Fruit fly (Drosophila melanogaster) whole organism, embryonic: ENCODE results near the gene CG15773.

Experiments
- Asciz ChIP-seq: fragments of 200-800 bp; sonication (Bioruptor generic); optimal IDR thresholded peaks from 2 replicates; lab custom pipeline; 2017; ENCODE audit warnings: missing biosample characterization, mild to moderate bottlenecking, missing genetic modification characterization, missing genetic modification reagents
- BEAF-32 ChIP-seq: fragments of 200-800 bp; sonication (Bioruptor generic); optimal IDR thresholded peaks from 3 replicates; lab custom pipeline; 2017; ENCODE audit warnings: missing biosample characterization, missing genetic modification characterization, mild to moderate bottlenecking, moderate library complexity, missing genetic modification reagents
- Bgb ChIP-seq: fragments of 200-800 bp; sonication (Bioruptor generic); IDR thresholded peaks from 2 replicates; pipeline ENCODE4 v1.3.6; 2022; ENCODE audit warnings: missing biosample characterization, missing genetic modification characterization; ENCODE audit not compliant: partially characterized antibody
- CG10274 ChIP-seq: fragments of 200-800 bp; sonication (Bioruptor generic); optimal IDR thresholded peaks from 3 replicates; lab custom pipeline; 2017; ENCODE audit warnings: missing biosample characterization, mild to moderate bottlenecking, missing genetic modification characterization
- CG11560 ChIP-seq: fragments of 200-800 bp; sonication (Bioruptor generic); IDR thresholded peaks from 3 replicates; pipeline ENCODE4 v1.3.6; 2022; ENCODE audit warnings: missing biosample characterization, missing genetic modification characterization
- CG12155 ChIP-seq: fragments of 200-800 bp; sonication (Bioruptor generic); optimal IDR thresholded peaks from 3 replicates; lab custom pipeline; 2016; ENCODE audit warnings: missing biosample characterization, missing genetic modification characterization
- CG13894 ChIP-seq: fragments of 200-800 bp; sonication (Bioruptor generic); optimal IDR thresholded peaks from 3 replicates; lab custom pipeline; 2018; ENCODE audit warnings: missing biosample characterization, mild to moderate bottlenecking, missing genetic modification characterization, moderate library complexity
- CG14710 ChIP-seq: fragments of 200-800 bp; sonication (Bioruptor generic); optimal IDR thresholded peaks from 3 replicates; lab custom pipeline; 2019; ENCODE audit warnings: missing biosample characterization, mild to moderate bottlenecking, missing genetic modification characterization, moderate library complexity
- CG1529 ChIP-seq: fragments of 200-800 bp; sonication (Bioruptor generic); optimal IDR thresholded peaks from 3 replicates; lab custom pipeline; 2018; ENCODE audit warnings: missing biosample characterization, missing genetic modification characterization
- CG15514 ChIP-seq: fragments of 200-800 bp; sonication (Bioruptor generic); optimal IDR thresholded peaks from 3 replicates; lab custom pipeline; 2017; ENCODE audit warnings: missing biosample characterization, missing genetic modification characterization, mild to moderate bottlenecking, moderate library complexity, missing genetic modification reagents
- CG17361 ChIP-seq: fragments of 200-800 bp; sonication (Bioruptor generic); IDR thresholded peaks from 3 replicates; pipeline ENCODE4 v1.3.6; 2022; ENCODE audit warnings: missing biosample characterization, missing genetic modification characterization
- CG2116 ChIP-seq: fragments of 200-800 bp; sonication (Bioruptor generic); optimal IDR thresholded peaks from 3 replicates; lab custom pipeline; 2018; ENCODE audit warnings: missing biosample characterization, mild to moderate bottlenecking, missing genetic modification characterization
- CG32767 ChIP-seq: fragments of 200-800 bp; sonication (Bioruptor generic); IDR thresholded peaks from 2 replicates; pipeline ENCODE4 v1.3.6; 2022; ENCODE audit warnings: missing biosample characterization, missing genetic modification characterization
- CG34422 ChIP-seq: fragments of 200-800 bp; sonication (Bioruptor generic); IDR thresholded peaks from 3 replicates; pipeline ENCODE4 v1.3.6; 2022; ENCODE audit warnings: missing biosample characterization, missing genetic modification characterization
- CG3847 ChIP-seq: fragments of 200-800 bp; sonication (Bioruptor generic); IDR thresholded peaks from 2 replicates; pipeline ENCODE4 v1.3.6; 2022; ENCODE audit warnings: missing biosample characterization, missing genetic modification characterization
- CG42726 ChIP-seq: fragments of 200-800 bp; sonication (Bioruptor generic); IDR thresholded peaks from 2 replicates; pipeline ENCODE4 v1.3.6; 2022; ENCODE audit warnings: missing biosample characterization, missing genetic modification characterization; ENCODE audit not compliant: partially characterized antibody
- CG5180 ChIP-seq: fragments of 200-800 bp; sonication (Bioruptor generic); optimal IDR thresholded peaks from 3 replicates; lab custom pipeline; 2017; ENCODE audit warnings: missing biosample characterization, missing genetic modification characterization, mild to moderate bottlenecking, moderate library complexity, missing genetic modification reagents
- CG8089 ChIP-seq: fragments of 200-800 bp; sonication (Bioruptor generic); optimal IDR thresholded peaks from 3 replicates; lab custom pipeline; 2016; ENCODE audit warnings: missing biosample characterization, missing genetic modification characterization
- CG9727 ChIP-seq: fragments of 200-800 bp; sonication (Bioruptor generic); optimal IDR thresholded peaks from 3 replicates; lab custom pipeline; 2017; ENCODE audit warnings: missing biosample characterization, mild to moderate bottlenecking, missing genetic modification characterization
- CHES-1-like ChIP-seq: fragments of 200-800 bp; sonication (Bioruptor generic); optimal IDR thresholded peaks from 2 replicates; lab custom pipeline; 2016; ENCODE audit warnings: missing biosample characterization, missing genetic modification characterization
- Dip3 ChIP-seq: fragments of 200-800 bp; sonication (Bioruptor generic); optimal IDR thresholded peaks from 3 replicates; lab custom pipeline; 2016; ENCODE audit warnings: missing biosample characterization, missing genetic modification characterization
- Dref ChIP-seq: fragments of 200-800 bp; sonication (Bioruptor generic); IDR thresholded peaks from 2 replicates; pipeline ENCODE4 v1.3.6; 2022; ENCODE audit warnings: missing biosample characterization, missing genetic modification characterization
- Oli ChIP-seq: fragments of 200-800 bp; sonication (Bioruptor generic); optimal IDR thresholded peaks from 2 replicates; lab custom pipeline; 2018; ENCODE audit warnings: missing biosample characterization, mild to moderate bottlenecking, missing genetic modification characterization, moderate library complexity
- Stat92E ChIP-seq, 3 experiments: fragments of >200 bp in 2 of 3; fragments of 200-800 bp in 1 of 3; sonication (Bioruptor generic) in 1 of 3; optimal IDR thresholded peaks; 2 replicates each; lab custom pipeline; 2017 to 2019; ENCODE audit warnings: missing biosample characterization in 3 of 3, missing genetic modification characterization in 3 of 3, mild to moderate bottlenecking in 1 of 3, moderate library complexity in 1 of 3
- Trl ChIP-seq, 3 experiments: fragments of >200 bp in 2 of 3; fragments of 200-800 bp in 1 of 3; sonication (Bioruptor generic) in 1 of 3; optimal IDR thresholded peaks; 2 replicates in 1 of 3; 3 replicates in 2 of 3; lab custom pipeline; 2016 to 2017; ENCODE audit warnings: missing biosample characterization in 1 of 3, missing genetic modification characterization in 1 of 3
- ase ChIP-seq: fragments of 200-800 bp; sonication (Bioruptor generic); IDR thresholded peaks from 3 replicates; pipeline ENCODE4 v1.3.6; 2022; ENCODE audit warnings: missing biosample characterization, missing genetic modification characterization
- btn ChIP-seq: fragments of 200-800 bp; sonication (Bioruptor generic); optimal IDR thresholded peaks from 2 replicates; lab custom pipeline; 2016; ENCODE audit warnings: missing biosample characterization, missing genetic modification characterization
- cg ChIP-seq: fragments of 200-800 bp; sonication (Bioruptor generic); optimal IDR thresholded peaks from 3 replicates; lab custom pipeline; 2019; ENCODE audit warnings: missing biosample characterization, mild to moderate bottlenecking, missing genetic modification characterization, moderate library complexity
- disco-r ChIP-seq: fragments of 200-800 bp; sonication (Bioruptor generic); optimal IDR thresholded peaks from 2 replicates; lab custom pipeline; 2016; ENCODE audit warnings: missing biosample characterization, missing genetic modification characterization
- dmrt11E ChIP-seq: fragments of 200-800 bp; sonication (Bioruptor generic); optimal IDR thresholded peaks from 3 replicates; lab custom pipeline; 2018; ENCODE audit warnings: missing biosample characterization, mild to moderate bottlenecking, missing genetic modification characterization, moderate library complexity
- emc ChIP-seq: fragments of 200-800 bp; sonication (Bioruptor generic); optimal IDR thresholded peaks from 2 replicates; lab custom pipeline; 2016; ENCODE audit warnings: missing biosample characterization, missing genetic modification characterization
- ems ChIP-seq: fragments of 200-800 bp; sonication (Bioruptor generic); optimal IDR thresholded peaks from 3 replicates; lab custom pipeline; 2016; ENCODE audit warnings: missing biosample characterization, missing genetic modification characterization
- fd102C ChIP-seq: fragments of 200-800 bp; sonication (Bioruptor generic); optimal IDR thresholded peaks from 2 replicates; lab custom pipeline; 2018; ENCODE audit warnings: missing biosample characterization, mild to moderate bottlenecking, missing genetic modification characterization, moderate library complexity
- h ChIP-seq: fragments of >200 bp; optimal IDR thresholded peaks from 2 replicates; lab custom pipeline; 2017
- jumu ChIP-seq: fragments of 200-800 bp; sonication (Bioruptor generic); optimal IDR thresholded peaks from 3 replicates; lab custom pipeline; 2016; ENCODE audit warnings: missing biosample characterization, missing genetic modification characterization
- knrl ChIP-seq: fragments of 200-800 bp; sonication (Bioruptor generic); IDR thresholded peaks from 3 replicates; pipeline ENCODE4 v1.3.6; 2022; ENCODE audit warnings: missing biosample characterization, missing genetic modification characterization; ENCODE audit not compliant: partially characterized antibody
- lbe ChIP-seq: fragments of 200-800 bp; sonication (Bioruptor generic); optimal IDR thresholded peaks from 2 replicates; lab custom pipeline; 2016; ENCODE audit warnings: missing biosample characterization, mild to moderate bottlenecking, missing genetic modification characterization
- lilli ChIP-seq: fragments of 200-800 bp; sonication (Bioruptor generic); optimal IDR thresholded peaks from 3 replicates; lab custom pipeline; 2016; ENCODE audit warnings: missing biosample characterization, missing genetic modification characterization
- lola ChIP-seq, 3 experiments: fragments of >200 bp in 2 of 3; fragments of 200-800 bp in 1 of 3; sonication (Bioruptor generic) in 1 of 3; optimal IDR thresholded peaks; 2 replicates each; lab custom pipeline; 2017 to 2019; ENCODE audit warnings: missing biosample characterization in 3 of 3, missing genetic modification characterization in 3 of 3, mild to moderate bottlenecking in 1 of 3, moderate library complexity in 1 of 3
- lov ChIP-seq, 2 experiments: fragments of 200-800 bp in 1 of 2; fragments of >200 bp in 1 of 2; sonication (Bioruptor generic) in 1 of 2; IDR thresholded peaks in 1 of 2; optimal IDR thresholded peaks in 1 of 2; 2 replicates in 1 of 2; 3 replicates in 1 of 2; pipeline versions ENCODE4 v1.3.6 to Lab custom; 2017 to 2022; ENCODE audit warnings: missing biosample characterization in 1 of 2, missing genetic modification characterization in 1 of 2
- pho ChIP-seq: fragments of 200-800 bp; sonication (Bioruptor generic); optimal IDR thresholded peaks from 2 replicates; lab custom pipeline; 2016; ENCODE audit warnings: missing biosample characterization, missing genetic modification characterization
- pzg ChIP-seq: fragments of 200-800 bp; sonication (Bioruptor generic); optimal IDR thresholded peaks from 3 replicates; lab custom pipeline; 2018; ENCODE audit warnings: missing biosample characterization, mild to moderate bottlenecking, missing genetic modification characterization, moderate library complexity
- ranshi ChIP-seq: fragments of 200-800 bp; sonication (Bioruptor generic); IDR thresholded peaks from 2 replicates; pipeline ENCODE4 v1.3.6; 2022; ENCODE audit warnings: missing biosample characterization, missing genetic modification characterization
- stwl ChIP-seq: fragments of 200-800 bp; sonication (Bioruptor generic); optimal IDR thresholded peaks from 3 replicates; lab custom pipeline; 2018; ENCODE audit warnings: missing biosample characterization, mild to moderate bottlenecking, missing genetic modification characterization, moderate library complexity
- unpg ChIP-seq: fragments of 200-800 bp; sonication (Bioruptor generic); optimal IDR thresholded peaks from 3 replicates; lab custom pipeline; 2018; ENCODE audit warnings: missing biosample characterization, mild to moderate bottlenecking, missing genetic modification characterization, moderate library complexity
- vvl ChIP-seq: fragments of 200-800 bp; sonication (Bioruptor generic); IDR thresholded peaks from 2 replicates; pipeline ENCODE4 v1.3.6; 2022; ENCODE audit warnings: missing biosample characterization, missing genetic modification characterization
- zfh2 ChIP-seq: fragments of 200-800 bp; sonication (Bioruptor generic); optimal IDR thresholded peaks from 2 replicates; lab custom pipeline; 2016; ENCODE audit warnings: missing biosample characterization, missing genetic modification characterization

Gene CG15773

DNA sequence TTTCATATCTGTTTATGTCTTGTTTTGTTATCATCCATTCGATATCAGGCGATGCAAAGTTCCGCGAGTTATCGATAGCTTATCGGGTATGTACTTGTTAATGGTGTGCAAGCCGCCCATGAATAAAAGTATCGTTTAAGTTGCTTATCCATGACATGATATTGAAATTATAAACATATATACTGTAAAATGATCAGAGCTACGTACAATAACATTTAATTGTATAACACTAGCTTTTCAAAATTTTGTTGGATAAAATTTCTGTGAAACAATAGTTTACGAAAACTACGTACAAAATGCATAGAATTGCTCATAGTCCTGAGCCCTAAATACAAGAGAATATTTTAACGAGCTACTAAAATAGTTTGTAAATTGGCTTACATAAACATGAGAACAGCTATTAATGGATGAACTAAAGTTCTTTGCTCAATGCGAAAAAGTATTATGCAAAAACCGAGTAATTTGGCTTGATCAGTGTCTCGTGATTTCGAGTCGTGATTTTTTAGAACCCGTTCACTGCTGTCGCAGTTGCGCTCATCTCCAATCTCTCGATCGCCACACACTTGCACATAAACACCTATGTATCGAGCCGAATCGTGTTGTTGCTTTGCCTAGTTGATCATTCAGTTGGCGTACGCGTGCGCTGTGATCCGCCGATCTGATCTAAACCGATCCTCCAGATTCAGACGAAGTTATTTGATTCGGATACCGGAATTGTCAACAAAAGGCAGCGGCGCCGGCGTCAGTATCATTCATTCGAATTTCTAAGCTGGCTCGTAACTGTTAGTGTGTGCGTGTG is 42.9 kb upstream of the CG15773 start, which contains the start of the genes PGAP1 and cv (continued):
- TF ChIP-seq ems (GFP tag; lab: Kevin White, UChicago) (peak; percentile 10), CG9727 (GFP tag; lab: Kevin White, UChicago) (peak; percentile 26), lov (optimal IDR thresholded peaks at IDR 0.05; lab: Kevin White, UChicago) (no peak), lov (GFP tag; IDR thresholded peaks at IDR 0.05; lab: Robert Waterston, UW) (no peak), pho (GFP tag; lab: Kevin White, UChicago) (peak; percentile 15), CG32767 (GFP tag; lab: Robert Waterston, UW) (no peak), pzg (GFP tag; lab: Kevin White, UChicago) (peak; percentile 42), CG13894 (tag; lab: Kevin White, UChicago) (peak; percentile 89), CG34422 (GFP tag; lab: Robert Waterston, UW) (peak; percentile 12; the same call in 1 of the 3 replicates), Oli (no peak), CG11560 (tag; lab: Robert Waterston, UW) (peak; percentile 96), CG2116 (GFP tag; lab: Kevin White, UChicago) (peak; percentile 61), disco-r (no peak), h (lab: Kevin White, UChicago) (no peak), ase (GFP tag; lab: Robert Waterston, UW) (no peak), CG10274 (GFP tag; lab: Kevin White, UChicago) (no peak), CG8089 (no peak), CHES-1-like (GFP tag; lab: Kevin White, UChicago) (no peak), Dip3 (GFP tag; lab: Kevin White, UChicago) (peak; percentile 17), cg (GFP tag; lab: Kevin White, UChicago) (peak; percentile 92), fd102C (no peak), CG3847 (GFP tag; lab: Robert Waterston, UW) (0 out of 2 replicates have a peak, but pooled peaks have one; percentile 30), Trl (optimal IDR thresholded peaks at IDR 0.05; lab: Kevin White, UChicago) (no peak), Trl (GFP tag; optimal IDR thresholded peaks at IDR 0.05; lab: Kevin White, UChicago) (peak; percentile 19), lola (GFP tag; optimal IDR thresholded peaks at IDR 0.05; lab: Kevin White, UChicago) (peak in 1 of 3 experiments; percentile 53), CG1529 (GFP tag; lab: Kevin White, UChicago) (no peak), ranshi (GFP tag; lab: Robert Waterston, UW) (no peak), vvl (GFP tag; lab: Robert Waterston, UW) (peak; percentile 41; the same call in 1 of the 2 replicates), lilli (GFP tag; lab: Kevin White, UChicago) (peak; percentile 58), jumu (no peak), Dref (GFP tag; lab: Robert Waterston, UW) (peak; percentile 80), Stat92E (GFP tag; optimal IDR thresholded peaks at IDR 0.05; lab: Kevin White, UChicago) (no peak), unpg (GFP tag; lab: Kevin White, UChicago) (no peak), stwl (peak; percentile 23), CG5180 (GFP tag; lab: Kevin White, UChicago) (peak; percentile 60), zfh2 (GFP tag; lab: Kevin White, UChicago) (peak; percentile 17), BEAF-32 (GFP tag; lab: Kevin White, UChicago) (peak; percentile 86), CG17361 (GFP tag; lab: Robert Waterston, UW) (peak; percentile 73; the same call in 2 of the 3 replicates), Asciz (no peak), CG14710 (tag; lab: Kevin White, UChicago) (peak; percentile 50), btn (GFP tag; lab: Kevin White, UChicago) (no peak), CG15514 (GFP tag; lab: Kevin White, UChicago) (peak; percentile 41), dmrt11E (tag; lab: Kevin White, UChicago) (peak; percentile 13), Bgb (GFP tag; lab: Robert Waterston, UW) (peak; percentile 76), CG42726 (GFP tag; lab: Robert Waterston, UW) (peak; percentile 8; the same call in 1 of the 2 replicates), emc (GFP tag; lab: Kevin White, UChicago) (no peak), knrl (GFP tag; lab: Robert Waterston, UW) (peak; percentile 74; the same call in 2 of the 3 replicates), lbe (peak; percentile 56), CG12155 (GFP tag; lab: Kevin White, UChicago) (peak; percentile 18)
